Fruit fly (Drosophila melanogaster): ENCODE results near the gene CG13078.

The CG13078 gene

DNA sequence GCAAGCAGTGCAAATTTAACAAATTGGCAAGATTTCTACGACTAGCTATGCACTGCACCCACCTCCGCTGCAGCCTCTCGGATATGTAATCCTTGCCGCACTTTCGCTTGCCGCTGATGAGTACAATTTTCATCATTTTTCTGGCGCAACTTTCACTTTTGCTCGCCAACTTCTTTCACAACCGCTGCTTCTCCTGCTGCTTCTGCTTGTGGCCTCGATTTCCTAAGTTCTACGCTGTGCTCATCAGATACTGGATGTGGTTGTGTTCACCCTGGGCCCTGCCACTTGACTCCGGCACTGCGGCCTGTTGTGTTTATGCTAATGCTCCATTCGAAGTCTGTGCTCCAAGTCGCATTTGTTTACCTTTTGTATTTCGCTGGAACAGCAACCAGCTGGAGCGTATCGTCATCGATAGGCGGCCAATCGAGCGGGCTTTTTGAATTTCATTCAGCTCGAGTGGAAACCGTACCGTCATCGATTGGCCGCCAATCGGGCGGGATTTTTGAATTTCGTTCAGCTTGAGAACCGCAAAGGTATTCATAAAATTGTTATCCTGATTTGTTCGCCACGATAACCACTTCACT lies 16.4 kb downstream of the CG13078 start, which contains the start of gene Pmvk (continued):
- TF ChIP-seq Hr78 (GFP tag; optimal IDR thresholded peaks at IDR 0.05) (no peak), run (tag; optimal IDR thresholded peaks at IDR 0.05) (no peak), CTCF (GFP tag; optimal IDR thresholded peaks at IDR 0.05) (no peak), emc (GFP tag; optimal IDR thresholded peaks at IDR 0.05) (no peak), zen (tag; optimal IDR thresholded peaks at IDR 0.05) (no peak), CG3065 (GFP tag; optimal IDR thresholded peaks at IDR 0.05) (no peak), CG14710 (tag; optimal IDR thresholded peaks at IDR 0.05) (peak; percentile 42), Camta (GFP tag; optimal IDR thresholded peaks at IDR 0.05) (no peak), usp (GFP tag; optimal IDR thresholded peaks at IDR 0.05) (no peak), cad (GFP tag; optimal IDR thresholded peaks at IDR 0.05) (no peak), ap (GFP tag; IDR thresholded peaks at IDR 0.05) (no peak), CG14441 (GFP tag; IDR thresholded peaks at IDR 0.05) (no peak), CG14667 (GFP tag; IDR thresholded peaks at IDR 0.05) (no peak), jumu (GFP tag; optimal IDR thresholded peaks at IDR 0.05) (no peak), ranshi (GFP tag; IDR thresholded peaks at IDR 0.05) (no peak), H15 (GFP tag; IDR thresholded peaks at IDR 0.05) (no peak), E2f2 (GFP tag; IDR thresholded peaks at IDR 0.05) (peak; percentile 100), nmo (GFP tag; optimal IDR thresholded peaks at IDR 0.05) (no peak), CG17361 (GFP tag; IDR thresholded peaks at IDR 0.05) (no peak), zen2 (GFP tag; IDR thresholded peaks at IDR 0.05; ENCODE audit: partially characterized antibody) (peak; percentile 95), CG10462 (GFP tag; optimal IDR thresholded peaks at IDR 0.05) (no peak), H2.0 (GFP tag; IDR thresholded peaks at IDR 0.05) (no peak), Myb (GFP tag; optimal IDR thresholded peaks at IDR 0.05) (no peak), bcd (GFP tag; optimal IDR thresholded peaks at IDR 0.05) (no peak), CG2678 (tag; optimal IDR thresholded peaks at IDR 0.05) (no peak), dan (GFP tag; IDR thresholded peaks at IDR 0.05) (no peak), Awh (GFP tag; IDR thresholded peaks at IDR 0.05) (no peak), CG12071 (GFP tag; optimal IDR thresholded peaks at IDR 0.05) (no peak), her (GFP tag; optimal IDR thresholded peaks at IDR 0.05) (no peak), dati (GFP tag; IDR thresholded peaks at IDR 0.05) (no peak), mld (GFP tag; IDR thresholded peaks at IDR 0.05; ENCODE audit: partially characterized antibody) (peak; percentile 95), CG8765 (GFP tag; IDR thresholded peaks at IDR 0.05) (no peak), sima (GFP tag; optimal IDR thresholded peaks at IDR 0.05) (no peak), yki (optimal IDR thresholded peaks at IDR 0.05) (no peak), CG2116 (GFP tag; optimal IDR thresholded peaks at IDR 0.05) (peak; percentile 93), NFAT (GFP tag; IDR thresholded peaks at IDR 0.05) (no peak), exex (tag; optimal IDR thresholded peaks at IDR 0.05) (no peak), kni (GFP tag; optimal IDR thresholded peaks at IDR 0.05) (no peak), sug (tag; optimal IDR thresholded peaks at IDR 0.05) (no peak), psq (GFP tag; optimal IDR thresholded peaks at IDR 0.05) (no peak), CG17186 (GFP tag; optimal IDR thresholded peaks at IDR 0.05) (peak; percentile 51), lab (GFP tag; optimal IDR thresholded peaks at IDR 0.05) (no peak), CG12659 (GFP tag; optimal IDR thresholded peaks at IDR 0.05) (no peak), CG1529 (GFP tag; optimal IDR thresholded peaks at IDR 0.05) (no peak), HmgZ (tag; optimal IDR thresholded peaks at IDR 0.05) (peak; percentile 63), row (GFP tag; IDR thresholded peaks at IDR 0.05) (no peak), CG4424 (GFP tag; optimal IDR thresholded peaks at IDR 0.05) (no peak), CG18262 (tag; optimal IDR thresholded peaks at IDR 0.05) (peak; percentile 5), Stat92E (GFP tag; optimal IDR thresholded peaks at IDR 0.05) (peak in 1 of 3 experiments; percentile 93), CG12104 (GFP tag; optimal IDR thresholded peaks at IDR 0.05) (no peak), gem (tag; optimal IDR thresholded peaks at IDR 0.05) (no peak), Fer3 (tag; optimal IDR thresholded peaks at IDR 0.05) (no peak)
